Worm (Caenorhabditis elegans): ENCODE data around the gene F49F1.2.
A peak's percentile ranks its signal among the peaks of the same experiment; 100 is the strongest.

The F49F1.2 gene

DNA sequence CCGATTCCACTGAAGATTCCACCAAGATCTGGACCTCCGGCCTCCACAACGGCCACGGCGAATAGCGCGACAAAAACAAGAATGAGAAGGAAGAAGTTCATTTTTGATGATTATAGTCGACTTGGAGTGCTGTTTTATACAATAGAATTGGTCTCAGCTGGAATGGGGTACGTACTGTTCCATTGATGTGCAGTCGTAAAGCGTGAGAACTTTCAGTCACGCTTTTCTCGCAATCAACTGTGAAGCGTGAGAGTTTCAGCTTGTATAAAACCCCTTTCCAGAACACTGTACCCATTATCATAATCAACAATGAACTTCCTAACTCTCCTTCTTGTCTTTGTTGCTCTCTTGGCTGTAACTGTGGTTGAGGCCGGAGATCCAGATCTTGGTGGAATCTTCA is at the start of gene F49F1.2, which contains the start of gene F49F1.4:
F49F1.2 (plus strand) TSS at position 310 of the 400 bp plus-strand sequence.
F49F1.4 (minus strand) TSS at position 101 of the 400 bp plus-strand sequence.
- no peak for TF ChIP-seq nhr-28 (tag; optimal IDR thresholded peaks at IDR 0.05)
- TF ChIP-seq unc-39 (tag; optimal IDR thresholded peaks at IDR 0.05), result no peak
- TF ChIP-seq sem-2 (GFP tag; optimal IDR thresholded peaks at IDR 0.05), result no peak
- TF ChIP-seq ceh-43 (GFP tag; optimal IDR thresholded peaks at IDR 0.05), result no peak
- TF ChIP-seq hlh-1 (tag; optimal IDR thresholded peaks at IDR 0.05), result no peak
- no peak for TF ChIP-seq elt-3 (tag; optimal IDR thresholded peaks at IDR 0.05)
- TF ChIP-seq zip-8 (tag; optimal IDR thresholded peaks at IDR 0.05), result no peak
- TF ChIP-seq ceh-39 (tag; optimal IDR thresholded peaks at IDR 0.05), result no peak
- TF ChIP-seq blmp-1 (tag; optimal IDR thresholded peaks at IDR 0.05), result no peak
- TF ChIP-seq lin-32 (GFP tag; optimal IDR thresholded peaks at IDR 0.05), result no peak
- no peak for TF ChIP-seq nhr-2 (tag; optimal IDR thresholded peaks at IDR 0.05)
- TF ChIP-seq mab-5 (tag; optimal IDR thresholded peaks at IDR 0.05), result no peak
- TF ChIP-seq ztf-11 (tag; optimal IDR thresholded peaks at IDR 0.05), result no peak
- TF ChIP-seq lin-13 (tag; optimal IDR thresholded peaks at IDR 0.05), result no peak
- TF ChIP-seq snpc-4 (tag; optimal IDR thresholded peaks at IDR 0.05), result no peak
- no peak for TF ChIP-seq nhr-76 (tag; optimal IDR thresholded peaks at IDR 0.05)
- TF ChIP-seq drap-1 (GFP tag; optimal IDR thresholded peaks at IDR 0.05), result no peak
- no peak for TF ChIP-seq mep-1 (tag; optimal IDR thresholded peaks at IDR 0.05)

DNA sequence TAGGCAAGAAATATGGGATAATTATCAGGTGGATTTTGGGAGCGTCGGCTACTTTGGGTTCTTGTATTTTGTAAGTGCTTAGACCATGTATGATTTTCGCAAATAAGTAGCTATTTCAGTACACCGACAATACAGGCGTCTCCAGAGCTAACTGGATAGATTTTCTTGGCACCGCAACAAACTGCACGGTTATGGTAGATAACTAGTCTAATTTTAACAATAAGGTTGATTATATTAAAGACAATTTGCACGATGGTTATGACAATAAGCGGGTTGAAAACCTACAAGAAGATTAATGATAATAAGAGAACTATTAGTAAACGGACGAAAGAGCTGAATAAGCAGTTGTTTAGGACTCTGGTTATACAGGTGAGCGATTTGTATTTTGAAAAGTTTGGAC is 48.4 kb upstream of the F49F1.2 start:
- no peak for TF ChIP-seq elt-3 (tag; optimal IDR thresholded peaks at IDR 0.05)
- no peak for TF ChIP-seq ceh-83 (GFP tag; optimal IDR thresholded peaks at IDR 0.05)
- TF ChIP-seq lin-13 (tag; optimal IDR thresholded peaks at IDR 0.05), result no peak
- no peak for TF ChIP-seq cnd-1 (tag; optimal IDR thresholded peaks at IDR 0.05)
- no peak for TF ChIP-seq drap-1 (GFP tag; optimal IDR thresholded peaks at IDR 0.05)
- no peak for TF ChIP-seq hlh-1 (tag; optimal IDR thresholded peaks at IDR 0.05)

DNA sequence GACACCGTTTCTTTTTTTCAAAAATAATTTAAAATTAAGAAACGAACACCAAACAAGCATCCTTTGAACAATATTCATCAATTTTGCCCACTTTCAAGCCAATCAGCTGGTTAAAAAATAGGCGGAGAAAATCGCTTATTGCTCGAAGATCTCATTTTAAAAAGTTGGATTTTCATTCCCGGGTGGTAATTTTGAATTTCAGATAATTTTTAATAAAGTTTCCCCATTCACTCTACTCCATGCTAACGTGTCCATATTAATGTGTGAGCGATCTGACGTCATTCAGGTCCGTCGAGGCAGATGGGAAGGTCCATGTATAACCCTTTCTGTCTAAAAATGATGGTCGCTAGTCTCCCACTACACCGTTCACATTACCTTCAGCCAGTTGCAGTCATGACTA is 47.3 kb upstream of the F49F1.2 start, which contains the start of gene fbxb-55:
fbxb-55 (plus strand) TSS at position 301 of the 400 bp plus-strand sequence.
- no peak for TF ChIP-seq nhr-28 (tag; optimal IDR thresholded peaks at IDR 0.05)
- no peak for TF ChIP-seq nhr-237 (tag; optimal IDR thresholded peaks at IDR 0.05)
- no peak for TF ChIP-seq elt-1 (tag; optimal IDR thresholded peaks at IDR 0.05; ENCODE audit: borderline replicate concordance, insufficient read depth)
- no peak for TF ChIP-seq ham-2 (GFP tag; optimal IDR thresholded peaks at IDR 0.05)
- no peak for TF ChIP-seq mls-2 (tag; optimal IDR thresholded peaks at IDR 0.05)
- TF ChIP-seq tbx-8 (GFP tag; optimal IDR thresholded peaks at IDR 0.05), result no peak
- TF ChIP-seq nhr-76 (tag; optimal IDR thresholded peaks at IDR 0.05), result no peak
- TF ChIP-seq elt-3 (tag; optimal IDR thresholded peaks at IDR 0.05), result no peak
- TF ChIP-seq snpc-4 (tag; optimal IDR thresholded peaks at IDR 0.05), result no peak
- no peak for TF ChIP-seq ceh-83 (GFP tag; optimal IDR thresholded peaks at IDR 0.05)
- no peak for TF ChIP-seq ces-1 (GFP tag; optimal IDR thresholded peaks at IDR 0.05)
- no peak for TF ChIP-seq M03D4.4 (tag; optimal IDR thresholded peaks at IDR 0.05)
- TF ChIP-seq bed-3 (GFP tag; optimal IDR thresholded peaks at IDR 0.05), result no peak
- no peak for TF ChIP-seq blmp-1 (tag; optimal IDR thresholded peaks at IDR 0.05)
- no peak for TF ChIP-seq nhr-2 (tag; optimal IDR thresholded peaks at IDR 0.05)
- TF ChIP-seq unc-120 (tag; optimal IDR thresholded peaks at IDR 0.05; ENCODE audit: poor library complexity, severe bottlenecking), result no peak
- TF ChIP-seq ztf-11 (tag; optimal IDR thresholded peaks at IDR 0.05), result no peak

- TF ChIP-seq nhr-12 (tag; optimal IDR thresholded peaks at IDR 0.05), result no peak
- no peak for TF ChIP-seq tbx-8 (GFP tag; optimal IDR thresholded peaks at IDR 0.05)
- TF ChIP-seq nhr-2 (tag; optimal IDR thresholded peaks at IDR 0.05), result peak; percentile 5
- peak; percentile 30 for TF ChIP-seq sptf-1 (tag; optimal IDR thresholded peaks at IDR 0.05)
- no peak for TF ChIP-seq sem-2 (GFP tag; optimal IDR thresholded peaks at IDR 0.05)
- no peak for TF ChIP-seq zip-8 (tag; optimal IDR thresholded peaks at IDR 0.05)
- TF ChIP-seq nhr-76 (tag; optimal IDR thresholded peaks at IDR 0.05), result no peak
- no peak for TF ChIP-seq lin-32 (GFP tag; optimal IDR thresholded peaks at IDR 0.05)
- TF ChIP-seq elt-3 (tag; optimal IDR thresholded peaks at IDR 0.05), result no peak
- no peak for TF ChIP-seq pha-4 (tag; optimal IDR thresholded peaks at IDR 0.05)
- TF ChIP-seq mep-1 (tag; optimal IDR thresholded peaks at IDR 0.05), result peak; percentile 12
- TF ChIP-seq nhr-237 (tag; optimal IDR thresholded peaks at IDR 0.05), result no peak
- TF ChIP-seq nhr-28 (tag; optimal IDR thresholded peaks at IDR 0.05), result no peak
- no peak for TF ChIP-seq bed-3 (GFP tag; optimal IDR thresholded peaks at IDR 0.05)
- TF ChIP-seq mls-2 (tag; optimal IDR thresholded peaks at IDR 0.05), result peak; percentile 19
- TF ChIP-seq ces-1 (GFP tag; optimal IDR thresholded peaks at IDR 0.05), result no peak
- TF ChIP-seq ceh-83 (GFP tag; optimal IDR thresholded peaks at IDR 0.05), result peak; percentile 43
- TF ChIP-seq ceh-39 (tag; optimal IDR thresholded peaks at IDR 0.05), result peak; percentile 15
These were observed 44.9 kb upstream of the F49F1.2 start for ce11 chrIV:4070810-4071209.
